Fruit fly (Drosophila melanogaster): ENCODE results near the gene CG10026.

Gene CG10026

dm6 chr2L:19453381-19453780 is 675 bp upstream of the CG10026 start, which contains the start of gene Top2 (continued):
- TF ChIP-seq knrl (GFP tag; IDR thresholded peaks at IDR 0.05; ENCODE audit: partially characterized antibody) (peak; percentile 86), zen (tag; optimal IDR thresholded peaks at IDR 0.05) (peak; percentile 48), btn (GFP tag; optimal IDR thresholded peaks at IDR 0.05) (no peak), cato (GFP tag; optimal IDR thresholded peaks at IDR 0.05; ENCODE audit: borderline replicate concordance) (no peak), Ets97D (GFP tag; optimal IDR thresholded peaks at IDR 0.05) (peak; percentile 91), Nf-YC (tag; optimal IDR thresholded peaks at IDR 0.05) (peak; percentile 14), D (optimal IDR thresholded peaks at IDR 0.05) (no peak), D (GFP tag; optimal IDR thresholded peaks at IDR 0.05) (no peak), ATbp (GFP tag; optimal IDR thresholded peaks at IDR 0.05) (no peak), yki (optimal IDR thresholded peaks at IDR 0.05) (peak; percentile 21), bcd (GFP tag; optimal IDR thresholded peaks at IDR 0.05) (peak; percentile 44), Lim3 (GFP tag; IDR thresholded peaks at IDR 0.05) (no peak), pho (GFP tag; optimal IDR thresholded peaks at IDR 0.05) (peak; percentile 55), CG8765 (GFP tag; IDR thresholded peaks at IDR 0.05) (no peak), sc (optimal IDR thresholded peaks at IDR 0.05) (no peak), sc (GFP tag; optimal IDR thresholded peaks at IDR 0.05) (no peak), CG7987 (GFP tag; optimal IDR thresholded peaks at IDR 0.05) (peak; percentile 72), Doc2 (GFP tag; IDR thresholded peaks at IDR 0.05) (no peak), HHEX (GFP tag; optimal IDR thresholded peaks at IDR 0.05) (no peak), MBD-R2 (GFP tag; IDR thresholded peaks at IDR 0.05) (peak; percentile 89), Atf6 (GFP tag; IDR thresholded peaks at IDR 0.05) (no peak), ara (GFP tag; IDR thresholded peaks at IDR 0.05) (no peak), CG18262 (tag; optimal IDR thresholded peaks at IDR 0.05) (no peak), CG1647 (GFP tag; optimal IDR thresholded peaks at IDR 0.05) (no peak), slou (GFP tag; optimal IDR thresholded peaks at IDR 0.05) (peak; percentile 18), HmgZ (tag; optimal IDR thresholded peaks at IDR 0.05) (peak; percentile 84), CG13424 (tag; optimal IDR thresholded peaks at IDR 0.05) (peak; percentile 32), CG1024 (GFP tag; IDR thresholded peaks at IDR 0.05) (no peak), CG31441 (GFP tag; IDR thresholded peaks at IDR 0.05) (peak; percentile 99), otp (GFP tag; IDR thresholded peaks at IDR 0.05) (no peak), CG10274 (GFP tag; optimal IDR thresholded peaks at IDR 0.05) (no peak), CG9437 (GFP tag; optimal IDR thresholded peaks at IDR 0.05) (peak; percentile 5), ken (GFP tag; IDR thresholded peaks at IDR 0.05) (0 out of 3 replicates have a peak, but pooled peaks have one; percentile 7), CG17385 (GFP tag; optimal IDR thresholded peaks at IDR 0.05) (no peak), sug (tag; optimal IDR thresholded peaks at IDR 0.05) (peak; percentile 38), Mes4 (GFP tag; optimal IDR thresholded peaks at IDR 0.05) (no peak), gro (GFP tag; optimal IDR thresholded peaks at IDR 0.05) (peak; percentile 61), E2f2 (GFP tag; IDR thresholded peaks at IDR 0.05) (peak; percentile 76), Dip3 (GFP tag; optimal IDR thresholded peaks at IDR 0.05) (peak; percentile 22), crp (GFP tag; optimal IDR thresholded peaks at IDR 0.05) (peak in 1 of 2 experiments; percentile 30), Dip2 (GFP tag; IDR thresholded peaks at IDR 0.05) (no peak), Bteb2 (GFP tag; optimal IDR thresholded peaks at IDR 0.05) (peak; percentile 0), CG9876 (GFP tag; optimal IDR thresholded peaks at IDR 0.05) (peak; percentile 57), sna (GFP tag; IDR thresholded peaks at IDR 0.05; ENCODE audit: partially characterized antibody) (peak; percentile 44), CG8290 (GFP tag; optimal IDR thresholded peaks at IDR 0.05) (peak; percentile 81), CG8290 (tag; optimal IDR thresholded peaks at IDR 0.05) (peak in 1 of 2 experiments; percentile 88), tup (GFP tag; optimal IDR thresholded peaks at IDR 0.05) (no peak), CG12942 (GFP tag; optimal IDR thresholded peaks at IDR 0.05) (peak; percentile 3), CG11560 (tag; IDR thresholded peaks at IDR 0.05) (peak; percentile 79; the same call in 2 of the 3 replicates), CkIIα-i1 (GFP tag; IDR thresholded peaks at IDR 0.05) (no peak), pan (optimal IDR thresholded peaks at IDR 0.05) (no peak), pan (GFP tag; optimal IDR thresholded peaks at IDR 0.05 in 1 of 2, IDR thresholded peaks at IDR 0.05 in 1 of 2) (no peak), onecut (GFP tag; IDR thresholded peaks at IDR 0.05) (no peak)
